Worm (Caenorhabditis elegans) whole organism, L3 larva: ENCODE measurements around the gene snap-29.

ENCODE experiments used
- R02D3.7 ChIP-seq: fragments of 150-350 bp; optimal IDR thresholded peaks from 2 replicates; lab custom pipeline; 2014; ENCODE audit warnings: missing biosample characterization, missing genetic modification characterization
- ZK546.5 ChIP-seq: sonication (generic microtip); optimal IDR thresholded peaks from 2 replicates; lab custom pipeline; 2017; ENCODE audit warnings: missing biosample characterization, missing genetic modification characterization
- aly-2 ChIP-seq: fragments of 150-350 bp; optimal IDR thresholded peaks from 2 replicates; lab custom pipeline; 2014; ENCODE audit warnings: missing biosample characterization, missing genetic modification characterization
- ama-1 ChIP-seq: fragments of 150-350 bp; optimal IDR thresholded peaks from 2 replicates; lab custom pipeline; 2018
- ceh-16 ChIP-seq: sonication (generic microtip); optimal IDR thresholded peaks from 2 replicates; lab custom pipeline; 2017; ENCODE audit warnings: missing biosample characterization, missing genetic modification characterization
- ceh-28 ChIP-seq: fragments of 150-350 bp; optimal IDR thresholded peaks from 2 replicates; lab custom pipeline; 2014; ENCODE audit warnings: missing biosample characterization, missing genetic modification reagents, missing genetic modification characterization
- ceh-82 ChIP-seq: fragments of 150-350 bp; optimal IDR thresholded peaks from 2 replicates; lab custom pipeline; 2014; ENCODE audit warnings: missing biosample characterization, missing genetic modification characterization
- ceh-9 ChIP-seq: sonication (generic microtip); optimal IDR thresholded peaks from 2 replicates; lab custom pipeline; 2018; ENCODE audit warnings: missing biosample characterization, missing genetic modification characterization
- daf-12 ChIP-seq: fragments of 150-350 bp; optimal IDR thresholded peaks from 2 replicates; lab custom pipeline; 2014; ENCODE audit warnings: missing biosample characterization, missing genetic modification reagents, missing genetic modification characterization
- egl-27 ChIP-seq: sonication (generic microtip); optimal IDR thresholded peaks from 4 replicates; lab custom pipeline; 2017; ENCODE audit warnings: missing biosample characterization, missing genetic modification reagents, missing genetic modification characterization
- egl-5 ChIP-seq: fragments of 150-350 bp; optimal IDR thresholded peaks from 2 replicates; lab custom pipeline; 2017; ENCODE audit warnings: missing biosample characterization, missing genetic modification reagents, missing genetic modification characterization, inconsistent platforms
- elt-1 ChIP-seq: fragments of 150-350 bp; optimal IDR thresholded peaks from 2 replicates; lab custom pipeline; 2014; ENCODE audit warnings: missing biosample characterization, missing genetic modification characterization
- elt-2 ChIP-seq: sonication (generic microtip); optimal IDR thresholded peaks from 2 replicates; lab custom pipeline; 2016; ENCODE audit warnings: missing genetic modification reagents, mild to moderate bottlenecking, missing genetic modification characterization, missing compliant biosample characterization
- elt-3 ChIP-seq, 3 experiments: fragments of 150-350 bp in 1 of 3; sonication (generic microtip) in 2 of 3; optimal IDR thresholded peaks; 2 replicates in 2 of 3; 4 replicates in 1 of 3; lab custom pipeline; 2014 to 2017; ENCODE audit warnings: missing biosample characterization in 3 of 3, missing genetic modification characterization in 3 of 3
- eor-1 ChIP-seq, 2 experiments: fragments of 150-350 bp; optimal IDR thresholded peaks; 2 replicates each; lab custom pipeline; 2014 to 2018; ENCODE audit warnings: missing biosample characterization in 2 of 2, missing genetic modification characterization in 2 of 2
- fkh-10 ChIP-seq: sonication (generic microtip); optimal IDR thresholded peaks from 2 replicates; lab custom pipeline; 2017; ENCODE audit warnings: missing biosample characterization, missing genetic modification reagents, missing genetic modification characterization
- fkh-2 ChIP-seq: fragments of 150-350 bp; optimal IDR thresholded peaks from 2 replicates; lab custom pipeline; 2014; ENCODE audit warnings: missing biosample characterization, missing genetic modification reagents, missing genetic modification characterization
- fos-1 ChIP-seq: fragments of 150-350 bp; optimal IDR thresholded peaks from 2 replicates; lab custom pipeline; 2014; ENCODE audit warnings: missing biosample characterization, missing genetic modification characterization
- hmg-11 ChIP-seq: sonication (generic microtip); optimal IDR thresholded peaks from 2 replicates; lab custom pipeline; 2016; ENCODE audit warnings: missing genetic modification characterization, missing compliant biosample characterization
- jun-1 ChIP-seq: fragments of 150-350 bp; optimal IDR thresholded peaks from 2 replicates; lab custom pipeline; 2014; ENCODE audit warnings: missing biosample characterization, missing genetic modification reagents, missing genetic modification characterization
- lin-15B ChIP-seq: fragments of 150-350 bp; optimal IDR thresholded peaks from 2 replicates; lab custom pipeline; 2014; ENCODE audit warnings: missing biosample characterization, missing genetic modification characterization
- lin-39 ChIP-seq: fragments of 150-350 bp; optimal IDR thresholded peaks from 2 replicates; lab custom pipeline; 2018; ENCODE audit warnings: missing biosample characterization, missing genetic modification reagents, missing genetic modification characterization
- lsy-12 ChIP-seq: sonication (generic microtip); optimal IDR thresholded peaks from 2 replicates; lab custom pipeline; 2016; ENCODE audit warnings: mild to moderate bottlenecking, missing genetic modification characterization, missing compliant biosample characterization
- mdl-1 ChIP-seq: fragments of 150-350 bp; optimal IDR thresholded peaks from 2 replicates; lab custom pipeline; 2014; ENCODE audit warnings: missing biosample characterization, missing genetic modification characterization
- mml-1 ChIP-seq: fragments of 150-350 bp; sonication (generic microtip); optimal IDR thresholded peaks from 3 replicates; lab custom pipeline; 2014; ENCODE audit warnings: missing biosample characterization, missing genetic modification characterization
- nfya-1 ChIP-seq: sonication (generic microtip); optimal IDR thresholded peaks from 2 replicates; lab custom pipeline; 2017; ENCODE audit warnings: missing genetic modification characterization, mild to moderate bottlenecking, missing compliant biosample characterization, antibody characterized with exemption, moderate library complexity; ENCODE audit not compliant: insufficient read depth
- nhr-11 ChIP-seq: fragments of 150-350 bp; optimal IDR thresholded peaks from 2 replicates; lab custom pipeline; 2014; ENCODE audit warnings: missing biosample characterization, missing genetic modification characterization
- nhr-12 ChIP-seq: fragments of 150-350 bp; optimal IDR thresholded peaks from 2 replicates; lab custom pipeline; 2014; ENCODE audit warnings: missing biosample characterization, missing genetic modification characterization
- nhr-23 ChIP-seq: fragments of 150-350 bp; optimal IDR thresholded peaks from 2 replicates; lab custom pipeline; 2014; ENCODE audit warnings: missing biosample characterization, missing genetic modification reagents, missing genetic modification characterization
- nhr-237 ChIP-seq: fragments of 150-350 bp; optimal IDR thresholded peaks from 2 replicates; lab custom pipeline; 2014; ENCODE audit warnings: missing biosample characterization, missing genetic modification characterization
- nhr-25 ChIP-seq: sonication (generic microtip); optimal IDR thresholded peaks from 2 replicates; lab custom pipeline; 2017; ENCODE audit warnings: missing biosample characterization, missing genetic modification characterization
- nhr-28 ChIP-seq: fragments of 150-350 bp; optimal IDR thresholded peaks from 2 replicates; lab custom pipeline; 2014; ENCODE audit warnings: missing biosample characterization, missing genetic modification characterization
- nhr-43 ChIP-seq: sonication (generic microtip); optimal IDR thresholded peaks from 2 replicates; lab custom pipeline; 2016; ENCODE audit warnings: mild to moderate bottlenecking, missing genetic modification characterization, missing compliant biosample characterization; ENCODE audit not compliant: poor library complexity, severe bottlenecking
- nhr-67 ChIP-seq: fragments of 150-350 bp; optimal IDR thresholded peaks from 2 replicates; lab custom pipeline; 2014; ENCODE audit warnings: missing biosample characterization, missing genetic modification characterization
- nhr-76 ChIP-seq: fragments of 150-350 bp; sonication (generic microtip); optimal IDR thresholded peaks from 5 replicates; lab custom pipeline; 2014; ENCODE audit warnings: missing biosample characterization, missing genetic modification characterization
- nhr-77 ChIP-seq: fragments of 150-350 bp; optimal IDR thresholded peaks from 2 replicates; lab custom pipeline; 2014; ENCODE audit warnings: missing biosample characterization, missing genetic modification characterization
- pha-4 ChIP-seq: fragments of 150-350 bp; optimal IDR thresholded peaks from 2 replicates; lab custom pipeline; 2014; ENCODE audit warnings: missing biosample characterization, missing genetic modification reagents, missing genetic modification characterization
- pqm-1 ChIP-seq: fragments of 150-350 bp; optimal IDR thresholded peaks from 2 replicates; lab custom pipeline; 2017; ENCODE audit warnings: missing biosample characterization, missing genetic modification characterization, inconsistent platforms
- sea-2 ChIP-seq: fragments of 150-350 bp; sonication (generic microtip); optimal IDR thresholded peaks from 4 replicates; lab custom pipeline; 2014; ENCODE audit warnings: missing biosample characterization, missing genetic modification reagents, missing genetic modification characterization
- skn-1 ChIP-seq: fragments of 150-350 bp; optimal IDR thresholded peaks from 2 replicates; lab custom pipeline; 2014; ENCODE audit warnings: missing biosample characterization, missing genetic modification characterization
- snpc-4 ChIP-seq: fragments of 150-350 bp; optimal IDR thresholded peaks from 2 replicates; lab custom pipeline; 2014; ENCODE audit warnings: missing biosample characterization, missing genetic modification characterization
- tbx-2 ChIP-seq: sonication (generic microtip); optimal IDR thresholded peaks from 2 replicates; lab custom pipeline; 2016; ENCODE audit warnings: mild to moderate bottlenecking, missing genetic modification characterization, missing compliant biosample characterization
- unc-39 ChIP-seq: sonication (generic microtip); optimal IDR thresholded peaks from 4 replicates; lab custom pipeline; 2017; ENCODE audit warnings: missing biosample characterization, missing genetic modification characterization
- unc-62 ChIP-seq: fragments of 150-350 bp; sonication (generic microtip); optimal IDR thresholded peaks from 4 replicates; lab custom pipeline; 2014; ENCODE audit warnings: missing biosample characterization, missing genetic modification reagents, missing genetic modification characterization
- zag-1 ChIP-seq: fragments of 150-350 bp; optimal IDR thresholded peaks from 2 replicates; lab custom pipeline; 2014; ENCODE audit warnings: missing biosample characterization, missing genetic modification characterization
- ztf-11 ChIP-seq: fragments of 150-350 bp; optimal IDR thresholded peaks from 2 replicates; lab custom pipeline; 2014; ENCODE audit warnings: missing biosample characterization, missing genetic modification characterization
- ztf-4 ChIP-seq: fragments of 150-350 bp; optimal IDR thresholded peaks from 2 replicates; lab custom pipeline; 2014; ENCODE audit warnings: missing biosample characterization, missing genetic modification characterization

The snap-29 gene

ce11 chrIII:8795595-8796141 is 19.6 kb downstream of the snap-29 start:
- TF ChIP-seq zag-1 (tag; lab: Kevin White, UChicago) (peak; percentile 87), ceh-82 (tag; lab: Kevin White, UChicago) (peak; percentile 91), nhr-28 (tag; lab: Kevin White, UChicago) (no peak), ztf-4 (peak; percentile 78), egl-27 (tag; lab: Kevin White, UChicago) (peak; percentile 88), unc-39 (tag; lab: Kevin White, UChicago) (peak; percentile 20), pha-4 (tag; lab: Kevin White, UChicago) (peak; percentile 90), sea-2 (GFP tag; lab: Kevin White, UChicago) (peak; percentile 94), ama-1 (lab: Kevin White, UChicago) (peak; percentile 60), ceh-16 (tag; lab: Kevin White, UChicago) (no peak), R02D3.7 (tag; lab: Kevin White, UChicago) (peak; percentile 83), ZK546.5 (tag; lab: Kevin White, UChicago) (no peak), mdl-1 (tag; lab: Kevin White, UChicago) (peak; percentile 96), ceh-9 (tag; lab: Kevin White, UChicago) (peak; percentile 53), nhr-76 (tag; lab: Kevin White, UChicago) (peak; percentile 2), tbx-2 (tag; lab: Kevin White, UChicago) (peak; percentile 93), ztf-11 (no peak), elt-2 (tag; lab: Kevin White, UChicago) (peak; percentile 66), fos-1 (tag; lab: Kevin White, UChicago) (peak; percentile 53), aly-2 (tag; lab: Kevin White, UChicago) (no peak), nfya-1 (tag; lab: Kevin White, UChicago) (peak; percentile 97), lin-15B (tag; lab: Kevin White, UChicago) (peak; percentile 71), hmg-11 (tag; lab: Kevin White, UChicago) (peak; percentile 100), nhr-23 (tag; lab: Kevin White, UChicago) (peak; percentile 99), nhr-237 (tag; lab: Kevin White, UChicago) (no peak), skn-1 (tag; lab: Kevin White, UChicago) (peak; percentile 54), pqm-1 (peak; percentile 85), lsy-12 (tag; lab: Kevin White, UChicago) (peak; percentile 94), elt-1 (tag; lab: Kevin White, UChicago) (peak; percentile 83), fkh-10 (GFP tag; lab: Kevin White, UChicago) (peak; percentile 95), nhr-25 (tag; lab: Kevin White, UChicago) (peak; percentile 98), egl-5 (tag; lab: Kevin White, UChicago) (peak; percentile 68), ceh-28 (tag; lab: Kevin White, UChicago) (peak; percentile 95), nhr-67 (tag; lab: Kevin White, UChicago) (no peak), fkh-2 (tag; lab: Kevin White, UChicago) (no peak), nhr-11 (tag; lab: Kevin White, UChicago) (peak; percentile 93), elt-3 (tag; optimal IDR thresholded peaks at IDR 0.05; lab: Kevin White, UChicago) (peak in 1 of 3 experiments; percentile 36), eor-1 (tag; optimal IDR thresholded peaks at IDR 0.05; lab: Kevin White, UChicago) (peak in 1 of 2 experiments; percentile 41), jun-1 (tag; lab: Kevin White, UChicago) (peak; percentile 96), nhr-12 (tag; lab: Kevin White, UChicago) (no peak), snpc-4 (tag; lab: Kevin White, UChicago) (peak; percentile 97), mml-1 (tag; lab: Kevin White, UChicago) (no peak), nhr-77 (tag; lab: Kevin White, UChicago) (peak; percentile 60), daf-12 (tag; lab: Kevin White, UChicago) (peak; percentile 63), lin-39 (tag; lab: Kevin White, UChicago) (peak; percentile 93), unc-62 (GFP tag; lab: Kevin White, UChicago) (peak; percentile 95), nhr-43 (peak; percentile 97)
